Fruit fly (Drosophila melanogaster): ENCODE results near the gene Socs36E.
A peak's percentile ranks its signal among the peaks of the same experiment; 100 is the strongest.

- no peak for TF ChIP-seq kay (GFP tag; ENCODE audit: borderline replicate concordance)
- no peak for TF ChIP-seq CG1620 (GFP tag; optimal IDR thresholded peaks at IDR 0.05)
- no peak for TF ChIP-seq cic (GFP tag; optimal IDR thresholded peaks at IDR 0.05)
- TF ChIP-seq Clk (GFP tag; optimal IDR thresholded peaks at IDR 0.05): no peak
- no peak for TF ChIP-seq Crg-1 (GFP tag; optimal IDR thresholded peaks at IDR 0.05)
- no peak for TF ChIP-seq CG7101 (tag; optimal IDR thresholded peaks at IDR 0.05)
- no peak for TF ChIP-seq ovo (GFP tag; optimal IDR thresholded peaks at IDR 0.05)
- no peak for TF ChIP-seq CG12768 (GFP tag; optimal IDR thresholded peaks at IDR 0.05)
- peak; percentile 89 for TF ChIP-seq pad (GFP tag; optimal IDR thresholded peaks at IDR 0.05)
- TF ChIP-seq CG7045 (GFP tag; optimal IDR thresholded peaks at IDR 0.05): no peak
These were observed 3.7 kb upstream of the Socs36E start, which contains the start of gene CG5783 for dm6 chr2L:18155877-18156276.

Data from whole organism, adult.